Fruit fly (Drosophila melanogaster) whole organism, embryonic: ENCODE measurements around the gene Usp5.

Source experiments
- BEAF-32 ChIP-seq: fragments of 200-800 bp; sonication (Bioruptor generic); optimal IDR thresholded peaks from 3 replicates; lab custom pipeline; 2017; ENCODE audit warnings: missing biosample characterization, missing genetic modification characterization, mild to moderate bottlenecking, moderate library complexity, missing genetic modification reagents
- Bgb ChIP-seq: fragments of 200-800 bp; sonication (Bioruptor generic); IDR thresholded peaks from 2 replicates; pipeline ENCODE4 v1.3.6; 2022; ENCODE audit warnings: missing biosample characterization, missing genetic modification characterization; ENCODE audit not compliant: partially characterized antibody
- CG10321 ChIP-seq: fragments of 200-800 bp; sonication (Bioruptor generic); IDR thresholded peaks from 2 replicates; pipeline ENCODE4 v1.3.6; 2022; ENCODE audit warnings: missing biosample characterization, missing genetic modification characterization
- CG10366 ChIP-seq: fragments of 200-800 bp; sonication (Bioruptor generic); IDR thresholded peaks from 2 replicates; pipeline ENCODE4 v1.3.6; 2022; ENCODE audit warnings: missing biosample characterization, missing genetic modification characterization
- CG12236 ChIP-seq: fragments of 200-800 bp; sonication (Bioruptor generic); optimal IDR thresholded peaks from 2 replicates; lab custom pipeline; 2016; ENCODE audit warnings: missing biosample characterization, missing genetic modification characterization
- CG12299 ChIP-seq: fragments of 200-800 bp; sonication (Bioruptor generic); optimal IDR thresholded peaks from 2 replicates; lab custom pipeline; 2018; ENCODE audit warnings: missing biosample characterization, mild to moderate bottlenecking, missing genetic modification characterization
- CG14050 ChIP-seq: fragments of 200-800 bp; sonication (Bioruptor generic); IDR thresholded peaks from 3 replicates; pipeline ENCODE4 v1.3.6; 2022; ENCODE audit warnings: missing biosample characterization, missing genetic modification characterization
- CG15601 ChIP-seq: fragments of 200-800 bp; sonication (Bioruptor generic); optimal IDR thresholded peaks from 3 replicates; lab custom pipeline; 2019; ENCODE audit warnings: missing biosample characterization, mild to moderate bottlenecking, missing genetic modification characterization, moderate library complexity
- CG15696 ChIP-seq: fragments of 200-800 bp; sonication (Bioruptor generic); optimal IDR thresholded peaks from 2 replicates; lab custom pipeline; 2019; ENCODE audit warnings: missing biosample characterization, mild to moderate bottlenecking, missing genetic modification characterization, moderate library complexity
- CG1792 ChIP-seq: fragments of 200-800 bp; sonication (Bioruptor generic); optimal IDR thresholded peaks from 2 replicates; lab custom pipeline; 2016; ENCODE audit warnings: missing biosample characterization, missing genetic modification characterization
- CG2875 ChIP-seq: fragments of 200-800 bp; sonication (Bioruptor generic); optimal IDR thresholded peaks from 2 replicates; lab custom pipeline; 2017; ENCODE audit warnings: missing biosample characterization, mild to moderate bottlenecking, missing genetic modification characterization, missing genetic modification reagents
- CG2889 ChIP-seq: fragments of 200-800 bp; sonication (Bioruptor generic); IDR thresholded peaks from 3 replicates; pipeline ENCODE4 v1.3.6; 2022; ENCODE audit warnings: missing biosample characterization, missing genetic modification characterization
- CG3163 ChIP-seq: fragments of 200-800 bp; sonication (Bioruptor generic); optimal IDR thresholded peaks from 3 replicates; lab custom pipeline; 2016; ENCODE audit warnings: missing biosample characterization, missing genetic modification characterization
- CG33557 ChIP-seq: fragments of 200-800 bp; sonication (Bioruptor generic); optimal IDR thresholded peaks from 2 replicates; lab custom pipeline; 2019; ENCODE audit warnings: missing biosample characterization, mild to moderate bottlenecking, missing genetic modification characterization, moderate library complexity
- CG4820 ChIP-seq: fragments of 200-800 bp; sonication (Bioruptor generic); optimal IDR thresholded peaks from 3 replicates; lab custom pipeline; 2016; ENCODE audit warnings: missing biosample characterization, missing genetic modification characterization
- CG5953 ChIP-seq: fragments of 200-800 bp; sonication (Bioruptor generic); IDR thresholded peaks from 2 replicates; pipeline ENCODE4 v1.3.6; 2022; ENCODE audit warnings: missing biosample characterization, missing genetic modification characterization
- CG7928 ChIP-seq: fragments of 200-800 bp; sonication (Bioruptor generic); optimal IDR thresholded peaks from 2 replicates; lab custom pipeline; 2017; ENCODE audit warnings: missing biosample characterization, mild to moderate bottlenecking, missing genetic modification characterization
- CG9727 ChIP-seq: fragments of 200-800 bp; sonication (Bioruptor generic); optimal IDR thresholded peaks from 3 replicates; lab custom pipeline; 2017; ENCODE audit warnings: missing biosample characterization, mild to moderate bottlenecking, missing genetic modification characterization
- CoRest ChIP-seq: fragments of 200-800 bp; sonication (Bioruptor generic); optimal IDR thresholded peaks from 3 replicates; lab custom pipeline; 2018; ENCODE audit warnings: missing biosample characterization, mild to moderate bottlenecking, missing genetic modification characterization, moderate library complexity
- E2f1 ChIP-seq: fragments of 200-800 bp; sonication (Bioruptor generic); IDR thresholded peaks from 2 replicates; pipeline ENCODE4 v1.3.6; 2022; ENCODE audit warnings: missing biosample characterization, missing genetic modification characterization
- Hr39 ChIP-seq: fragments of >200 bp; optimal IDR thresholded peaks from 2 replicates; lab custom pipeline; 2017
- MTF-1 ChIP-seq: fragments of 200-800 bp; sonication (Bioruptor generic); optimal IDR thresholded peaks from 2 replicates; lab custom pipeline; 2018; ENCODE audit warnings: missing biosample characterization, mild to moderate bottlenecking, missing genetic modification characterization, borderline replicate concordance
- Vsx1 ChIP-seq: fragments of 200-800 bp; sonication (Bioruptor generic); optimal IDR thresholded peaks from 2 replicates; lab custom pipeline; 2017; ENCODE audit warnings: missing biosample characterization, mild to moderate bottlenecking, missing genetic modification characterization, missing genetic modification reagents
- abd-A ChIP-seq: fragments of 200-800 bp; sonication (Bioruptor generic); optimal IDR thresholded peaks from 3 replicates; lab custom pipeline; 2019; ENCODE audit warnings: missing biosample characterization, mild to moderate bottlenecking, missing genetic modification characterization, moderate library complexity
- ap ChIP-seq: fragments of 200-800 bp; sonication (Bioruptor generic); IDR thresholded peaks from 2 replicates; pipeline ENCODE4 v1.3.6; 2022; ENCODE audit warnings: missing biosample characterization, missing genetic modification characterization
- bsh ChIP-seq, 2 experiments: fragments of 200-800 bp; sonication (Bioruptor generic); optimal IDR thresholded peaks; 2 replicates each; lab custom pipeline; 2017 to 2018; ENCODE audit warnings: mild to moderate bottlenecking in 2 of 2, missing biosample characterization in 2 of 2, missing genetic modification characterization in 2 of 2, moderate library complexity in 1 of 2
- ci ChIP-seq: fragments of 200-800 bp; sonication (Bioruptor generic); IDR thresholded peaks from 3 replicates; pipeline ENCODE4 v1.3.6; 2022; ENCODE audit warnings: missing biosample characterization, missing genetic modification characterization
- crol ChIP-seq: fragments of 200-800 bp; sonication (Bioruptor generic); IDR thresholded peaks from 2 replicates; pipeline ENCODE4 v1.3.6; 2022; ENCODE audit warnings: missing biosample characterization, missing genetic modification characterization
- dan ChIP-seq: fragments of 200-800 bp; sonication (Bioruptor generic); IDR thresholded peaks from 2 replicates; pipeline ENCODE4 v1.3.6; 2022; ENCODE audit warnings: missing biosample characterization, missing genetic modification characterization
- dm ChIP-seq: fragments of 200-800 bp; sonication (Bioruptor generic); optimal IDR thresholded peaks from 3 replicates; lab custom pipeline; 2016; ENCODE audit warnings: missing biosample characterization, missing genetic modification characterization
- ftz-f1 ChIP-seq: fragments of 200-800 bp; sonication (Bioruptor generic); optimal IDR thresholded peaks from 2 replicates; lab custom pipeline; 2016; ENCODE audit warnings: missing biosample characterization, missing genetic modification characterization
- fu2 ChIP-seq: fragments of 200-800 bp; sonication (Bioruptor generic); optimal IDR thresholded peaks from 2 replicates; lab custom pipeline; 2016; ENCODE audit warnings: missing biosample characterization, missing genetic modification characterization
- gfzf ChIP-seq: fragments of 200-800 bp; sonication (Bioruptor generic); optimal IDR thresholded peaks from 2 replicates; lab custom pipeline; 2016; ENCODE audit warnings: missing biosample characterization, mild to moderate bottlenecking, missing genetic modification characterization, moderate library complexity
- gsb-n ChIP-seq: fragments of 200-800 bp; sonication (Bioruptor generic); optimal IDR thresholded peaks from 3 replicates; lab custom pipeline; 2018; ENCODE audit warnings: missing biosample characterization, mild to moderate bottlenecking, missing genetic modification characterization
- hth ChIP-seq: fragments of >200 bp; optimal IDR thresholded peaks from 2 replicates; lab custom pipeline; 2017; ENCODE audit warnings: inconsistent platforms
- kni ChIP-seq: fragments of 200-800 bp; sonication (Bioruptor generic); optimal IDR thresholded peaks from 3 replicates; lab custom pipeline; 2017; ENCODE audit warnings: mild to moderate bottlenecking, missing biosample characterization, missing genetic modification reagents, missing genetic modification characterization
- lmd ChIP-seq: fragments of 200-800 bp; sonication (Bioruptor generic); IDR thresholded peaks from 2 replicates; pipeline ENCODE4 v1.3.6; 2022; ENCODE audit warnings: missing biosample characterization, missing genetic modification characterization
- lov ChIP-seq, 2 experiments: fragments of 200-800 bp in 1 of 2; fragments of >200 bp in 1 of 2; sonication (Bioruptor generic) in 1 of 2; IDR thresholded peaks in 1 of 2; optimal IDR thresholded peaks in 1 of 2; 2 replicates in 1 of 2; 3 replicates in 1 of 2; pipeline versions ENCODE4 v1.3.6 to Lab custom; 2017 to 2022; ENCODE audit warnings: missing biosample characterization in 1 of 2, missing genetic modification characterization in 1 of 2
- mld ChIP-seq: fragments of 200-800 bp; sonication (Bioruptor generic); IDR thresholded peaks from 3 replicates; pipeline ENCODE4 v1.3.6; 2022; ENCODE audit warnings: missing biosample characterization, missing genetic modification characterization; ENCODE audit not compliant: partially characterized antibody
- nmo ChIP-seq: fragments of 200-800 bp; sonication (Bioruptor generic); optimal IDR thresholded peaks from 2 replicates; lab custom pipeline; 2018; ENCODE audit warnings: missing biosample characterization, mild to moderate bottlenecking, missing genetic modification characterization, moderate library complexity
- peb ChIP-seq: fragments of 200-800 bp; sonication (Bioruptor generic); IDR thresholded peaks from 2 replicates; pipeline ENCODE4 v1.3.6; 2022; ENCODE audit warnings: missing biosample characterization, missing genetic modification characterization
- sens-2 ChIP-seq: fragments of 200-800 bp; sonication (Bioruptor generic); IDR thresholded peaks from 2 replicates; pipeline ENCODE4 v1.3.6; 2022; ENCODE audit warnings: missing biosample characterization, missing genetic modification characterization
- seq ChIP-seq: fragments of 200-800 bp; sonication (Bioruptor generic); IDR thresholded peaks from 2 replicates; pipeline ENCODE4 v1.3.6; 2022; ENCODE audit warnings: missing biosample characterization, missing genetic modification characterization
- sob ChIP-seq: fragments of 200-800 bp; sonication (Bioruptor generic); IDR thresholded peaks from 2 replicates; pipeline ENCODE4 v1.3.6; 2022; ENCODE audit warnings: missing biosample characterization, missing genetic modification characterization
- trh ChIP-seq: fragments of 200-800 bp; sonication (Bioruptor generic); optimal IDR thresholded peaks from 2 replicates; lab custom pipeline; 2016; ENCODE audit warnings: missing biosample characterization, missing genetic modification characterization
- ttk ChIP-seq: fragments of 200-800 bp; sonication (Bioruptor generic); IDR thresholded peaks from 2 replicates; pipeline ENCODE4 v2.1.2; 2022; ENCODE audit warnings: missing biosample characterization, missing genetic modification characterization
- tx ChIP-seq: fragments of 200-800 bp; sonication (Bioruptor generic); optimal IDR thresholded peaks from 2 replicates; lab custom pipeline; 2016; ENCODE audit warnings: missing biosample characterization, missing genetic modification characterization
- wdn ChIP-seq: fragments of 200-800 bp; sonication (Bioruptor generic); IDR thresholded peaks from 2 replicates; pipeline ENCODE4 v1.3.6; 2022; ENCODE audit warnings: missing biosample characterization, missing genetic modification characterization
- wek ChIP-seq: fragments of 200-800 bp; sonication (Bioruptor generic); optimal IDR thresholded peaks from 3 replicates; lab custom pipeline; 2018; ENCODE audit warnings: missing biosample characterization, mild to moderate bottlenecking, missing genetic modification characterization, moderate library complexity
- zf30C ChIP-seq: fragments of 200-800 bp; sonication (Bioruptor generic); optimal IDR thresholded peaks from 3 replicates; lab custom pipeline; 2018; ENCODE audit warnings: missing biosample characterization, mild to moderate bottlenecking, missing genetic modification characterization

Usp5 gene

DNA sequence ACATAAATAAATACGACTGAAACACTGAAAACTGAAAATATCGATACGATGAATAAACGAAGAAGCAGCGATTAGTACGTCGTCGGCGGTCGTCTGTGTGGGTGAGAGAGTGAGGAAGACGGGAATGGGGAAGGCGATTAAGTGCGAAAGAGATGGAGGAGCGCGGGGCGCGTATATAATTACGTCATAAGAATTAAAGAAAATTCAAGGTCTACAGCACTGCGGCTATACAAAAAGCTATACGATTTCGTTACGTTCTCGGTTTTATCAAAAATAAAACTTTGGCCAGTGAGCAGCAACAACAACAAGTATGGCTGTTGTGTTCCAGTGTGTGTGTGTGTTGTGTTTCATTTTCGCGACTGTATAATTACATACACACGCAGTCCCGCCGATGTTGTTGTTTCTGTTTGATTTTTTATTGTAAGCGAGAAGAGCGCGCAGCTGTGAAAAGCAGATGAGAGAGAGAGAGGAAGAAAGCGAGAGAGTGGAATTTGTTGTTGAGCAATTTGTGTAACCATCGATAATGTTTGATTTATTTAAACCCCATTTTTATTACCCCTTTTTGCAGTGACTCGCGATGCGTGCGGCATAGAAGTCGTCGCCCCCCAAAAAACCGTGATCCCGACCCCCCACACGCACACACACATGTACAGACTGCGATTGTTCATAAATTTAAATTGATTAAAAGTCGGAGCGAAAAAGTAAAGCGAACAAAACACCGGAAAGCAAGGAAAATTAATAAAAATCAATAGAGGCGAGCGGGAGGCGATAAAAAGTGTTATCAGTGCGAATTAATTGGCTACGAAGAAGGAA, 1.1 kb upstream of the Usp5 start (continued):
- TF ChIP-seq wdn (GFP tag; lab: Robert Waterston, UW) (no peak), CG15696 (no peak), CG2889 (GFP tag; lab: Robert Waterston, UW) (no peak), abd-A (peak; percentile 99), CG7928 (GFP tag; lab: Kevin White, UChicago) (no peak), gsb-n (tag; lab: Kevin White, UChicago) (no peak), Vsx1 (GFP tag; lab: Kevin White, UChicago) (no peak), ap (no peak), nmo (GFP tag; lab: Kevin White, UChicago) (no peak), CG33557 (no peak), ttk (no peak), dan (GFP tag; lab: Robert Waterston, UW) (no peak), CG10321 (GFP tag; lab: Robert Waterston, UW) (no peak), sens-2 (GFP tag; lab: Robert Waterston, UW) (no peak), CG5953 (GFP tag; lab: Robert Waterston, UW) (no peak), dm (GFP tag; lab: Kevin White, UChicago) (no peak), Hr39 (lab: Kevin White, UChicago) (no peak), E2f1 (GFP tag; lab: Robert Waterston, UW) (no peak), BEAF-32 (GFP tag; lab: Kevin White, UChicago) (no peak), lmd (GFP tag; lab: Robert Waterston, UW) (no peak), ftz-f1 (peak; percentile 98), hth (lab: Kevin White, UChicago) (no peak), ci (0 out of 3 replicates have a peak, but pooled peaks have one; percentile 12), CG12299 (tag; lab: Kevin White, UChicago) (peak; percentile 12), CG1792 (GFP tag; lab: Kevin White, UChicago) (no peak), lov (optimal IDR thresholded peaks at IDR 0.05; lab: Kevin White, UChicago) (no peak), lov (GFP tag; IDR thresholded peaks at IDR 0.05; lab: Robert Waterston, UW) (no peak), mld (no peak), kni (GFP tag; lab: Kevin White, UChicago) (no peak), bsh (GFP tag; optimal IDR thresholded peaks at IDR 0.05; lab: Kevin White, UChicago) (no peak), MTF-1 (no peak), wek (GFP tag; lab: Kevin White, UChicago) (no peak), zf30C (no peak), seq (no peak), Bgb (GFP tag; lab: Robert Waterston, UW) (peak; percentile 52; the same call in 1 of the 2 replicates), CG9727 (GFP tag; lab: Kevin White, UChicago) (no peak), peb (no peak), sob (GFP tag; lab: Robert Waterston, UW) (peak; percentile 44; the same call in 1 of the 2 replicates), CG15601 (no peak), CoRest (tag; lab: Kevin White, UChicago) (no peak), CG3163 (GFP tag; lab: Kevin White, UChicago) (no peak), CG12236 (no peak), CG4820 (GFP tag; lab: Kevin White, UChicago) (no peak), gfzf (no peak), CG10366 (no peak), tx (GFP tag; lab: Kevin White, UChicago) (no peak), fu2 (GFP tag; lab: Kevin White, UChicago) (no peak), crol (GFP tag; lab: Robert Waterston, UW) (peak; percentile 92), CG14050 (no peak), trh (GFP tag; lab: Kevin White, UChicago) (no peak), CG2875 (no peak)
